Fruit fly (Drosophila melanogaster) S2 (cell line): ENCODE measurements around the gene CG2656.

Experiments
- CG8478 ChIP-seq: fragments of >200 bp; optimal IDR thresholded peaks from 2 replicates; lab custom pipeline; 2018
- CTCF ChIP-seq, 2 experiments: fragments of >200 bp; optimal IDR thresholded peaks; 2 replicates each; lab custom pipeline; 2018

- no peak for TF ChIP-seq CTCF (optimal IDR thresholded peaks at IDR 0.05; lab: Kevin White, UChicago)
- no peak for TF ChIP-seq CG8478 (lab: Kevin White, UChicago)
Measured at dm6 chr3R:7174755-7175154, 30.2 kb downstream of the CG2656 start.
